Fruit fly (Drosophila melanogaster) whole organism, embryonic: ENCODE results near the gene ScpX.

ENCODE experiments used
- Asciz ChIP-seq: fragments of 200-800 bp; sonication (Bioruptor generic); optimal IDR thresholded peaks from 2 replicates; lab custom pipeline; 2017; ENCODE audit warnings: missing biosample characterization, mild to moderate bottlenecking, missing genetic modification characterization, missing genetic modification reagents
- Atf3 ChIP-seq: fragments of 200-800 bp; sonication (Bioruptor generic); optimal IDR thresholded peaks from 3 replicates; lab custom pipeline; 2016; ENCODE audit warnings: missing biosample characterization, missing genetic modification characterization
- B-H2 ChIP-seq: fragments of 200-800 bp; sonication (Bioruptor generic); optimal IDR thresholded peaks from 2 replicates; lab custom pipeline; 2018; ENCODE audit warnings: missing biosample characterization, mild to moderate bottlenecking, missing genetic modification characterization
- BEAF-32 ChIP-seq: fragments of 200-800 bp; sonication (Bioruptor generic); optimal IDR thresholded peaks from 3 replicates; lab custom pipeline; 2017; ENCODE audit warnings: missing biosample characterization, missing genetic modification characterization, mild to moderate bottlenecking, moderate library complexity, missing genetic modification reagents
- CG10267 ChIP-seq: fragments of 200-800 bp; sonication (Bioruptor generic); optimal IDR thresholded peaks from 2 replicates; lab custom pipeline; 2018; ENCODE audit warnings: missing biosample characterization, mild to moderate bottlenecking, missing genetic modification characterization, moderate library complexity
- CG10462 ChIP-seq: fragments of 200-800 bp; sonication (Bioruptor generic); optimal IDR thresholded peaks from 2 replicates; lab custom pipeline; 2016; ENCODE audit warnings: missing biosample characterization, missing genetic modification characterization
- CG11085 ChIP-seq: fragments of 200-800 bp; sonication (Bioruptor generic); IDR thresholded peaks from 2 replicates; pipeline ENCODE4 v1.3.6; 2022; ENCODE audit warnings: missing biosample characterization, missing genetic modification characterization
- CG11456 ChIP-seq: fragments of 200-800 bp; sonication (Bioruptor generic); IDR thresholded peaks from 3 replicates; pipeline ENCODE4 v1.3.6; 2022; ENCODE audit warnings: missing biosample characterization, missing genetic modification characterization
- CG12071 ChIP-seq: fragments of 200-800 bp; sonication (Bioruptor generic); optimal IDR thresholded peaks from 3 replicates; lab custom pipeline; 2018; ENCODE audit warnings: missing biosample characterization, mild to moderate bottlenecking, missing genetic modification characterization
- CG12769 ChIP-seq: fragments of 200-800 bp; sonication (Bioruptor generic); optimal IDR thresholded peaks from 2 replicates; lab custom pipeline; 2019; ENCODE audit warnings: missing biosample characterization, mild to moderate bottlenecking, missing genetic modification characterization, moderate library complexity
- CG12942 ChIP-seq: fragments of 200-800 bp; sonication (Bioruptor generic); optimal IDR thresholded peaks from 3 replicates; lab custom pipeline; 2016; ENCODE audit warnings: missing biosample characterization, missing genetic modification characterization
- CG13296 ChIP-seq: fragments of 200-800 bp; sonication (Bioruptor generic); optimal IDR thresholded peaks from 3 replicates; lab custom pipeline; 2018; ENCODE audit warnings: missing biosample characterization, mild to moderate bottlenecking, missing genetic modification characterization
- CG14014 ChIP-seq: fragments of 200-800 bp; sonication (Bioruptor generic); IDR thresholded peaks from 2 replicates; pipeline ENCODE4 v1.3.6; 2022; ENCODE audit warnings: missing biosample characterization, missing genetic modification characterization
- CG17186 ChIP-seq: fragments of 200-800 bp; sonication (Bioruptor generic); optimal IDR thresholded peaks from 3 replicates; lab custom pipeline; 2017; ENCODE audit warnings: missing biosample characterization, missing genetic modification reagents, missing genetic modification characterization
- CG17361 ChIP-seq: fragments of 200-800 bp; sonication (Bioruptor generic); IDR thresholded peaks from 3 replicates; pipeline ENCODE4 v1.3.6; 2022; ENCODE audit warnings: missing biosample characterization, missing genetic modification characterization
- CG17912 ChIP-seq: fragments of 200-800 bp; sonication (Bioruptor generic); optimal IDR thresholded peaks from 2 replicates; lab custom pipeline; 2018; ENCODE audit warnings: missing biosample characterization, mild to moderate bottlenecking, missing genetic modification characterization
- CG2116 ChIP-seq: fragments of 200-800 bp; sonication (Bioruptor generic); optimal IDR thresholded peaks from 3 replicates; lab custom pipeline; 2018; ENCODE audit warnings: missing biosample characterization, mild to moderate bottlenecking, missing genetic modification characterization
- CG30403 ChIP-seq: fragments of 200-800 bp; sonication (Bioruptor generic); optimal IDR thresholded peaks from 3 replicates; lab custom pipeline; 2016; ENCODE audit warnings: missing biosample characterization, missing genetic modification characterization
- CG34422 ChIP-seq: fragments of 200-800 bp; sonication (Bioruptor generic); IDR thresholded peaks from 3 replicates; pipeline ENCODE4 v1.3.6; 2022; ENCODE audit warnings: missing biosample characterization, missing genetic modification characterization
- CG4328 ChIP-seq: fragments of 200-800 bp; sonication (Bioruptor generic); optimal IDR thresholded peaks from 3 replicates; lab custom pipeline; 2017; ENCODE audit warnings: missing biosample characterization, missing genetic modification reagents, missing genetic modification characterization
- CG4424 ChIP-seq: fragments of 200-800 bp; sonication (Bioruptor generic); optimal IDR thresholded peaks from 3 replicates; lab custom pipeline; 2016; ENCODE audit warnings: missing biosample characterization, missing genetic modification characterization
- CG8359 ChIP-seq: fragments of 200-800 bp; sonication (Bioruptor generic); optimal IDR thresholded peaks from 2 replicates; lab custom pipeline; 2017; ENCODE audit warnings: missing biosample characterization, mild to moderate bottlenecking, missing genetic modification characterization, borderline replicate concordance
- Deaf1 ChIP-seq: fragments of 200-800 bp; optimal IDR thresholded peaks from 3 replicates; lab custom pipeline; 2019; ENCODE audit warnings: missing biosample characterization, mild to moderate bottlenecking, missing genetic modification characterization, moderate library complexity
- Fer3 ChIP-seq: fragments of 200-800 bp; sonication (Bioruptor generic); optimal IDR thresholded peaks from 2 replicates; lab custom pipeline; 2018; ENCODE audit warnings: missing biosample characterization, mild to moderate bottlenecking, missing genetic modification characterization, moderate library complexity
- HLHmδ ChIP-seq: fragments of 200-800 bp; sonication (Bioruptor generic); optimal IDR thresholded peaks from 2 replicates; lab custom pipeline; 2018; ENCODE audit warnings: missing biosample characterization, mild to moderate bottlenecking, missing genetic modification characterization, moderate library complexity
- Jarid2 ChIP-seq: fragments of 200-800 bp; sonication (Bioruptor generic); optimal IDR thresholded peaks from 3 replicates; lab custom pipeline; 2017; ENCODE audit warnings: mild to moderate bottlenecking, missing biosample characterization, missing genetic modification reagents, missing genetic modification characterization
- Lpt ChIP-seq: fragments of >200 bp; optimal IDR thresholded peaks from 2 replicates; lab custom pipeline; 2018; ENCODE audit warnings: missing biosample characterization, missing genetic modification characterization
- Nf-YB ChIP-seq: fragments of 200-800 bp; sonication (Bioruptor generic); optimal IDR thresholded peaks from 3 replicates; lab custom pipeline; 2019; ENCODE audit warnings: missing biosample characterization, mild to moderate bottlenecking, missing genetic modification characterization, moderate library complexity
- Poxn ChIP-seq: fragments of 200-800 bp; sonication (Bioruptor generic); IDR thresholded peaks from 2 replicates; pipeline ENCODE4 v1.3.6; 2022; ENCODE audit warnings: missing biosample characterization, missing genetic modification characterization
- Rfx ChIP-seq: fragments of 200-800 bp; sonication (Bioruptor generic); IDR thresholded peaks from 2 replicates; pipeline ENCODE4 v1.3.6; 2022; ENCODE audit warnings: missing biosample characterization, missing genetic modification characterization
- Sox100B ChIP-seq: fragments of 200-800 bp; sonication (Bioruptor generic); optimal IDR thresholded peaks from 3 replicates; lab custom pipeline; 2018; ENCODE audit warnings: missing biosample characterization, mild to moderate bottlenecking, missing genetic modification characterization
- Sox102F ChIP-seq: fragments of 200-800 bp; sonication (Bioruptor generic); optimal IDR thresholded peaks from 2 replicates; lab custom pipeline; 2018; ENCODE audit warnings: missing biosample characterization, mild to moderate bottlenecking, missing genetic modification characterization, moderate library complexity
- Stat92E ChIP-seq, 3 experiments: fragments of >200 bp in 2 of 3; fragments of 200-800 bp in 1 of 3; sonication (Bioruptor generic) in 1 of 3; optimal IDR thresholded peaks; 2 replicates each; lab custom pipeline; 2017 to 2019; ENCODE audit warnings: missing biosample characterization in 3 of 3, missing genetic modification characterization in 3 of 3, mild to moderate bottlenecking in 1 of 3, moderate library complexity in 1 of 3
- Tbp ChIP-seq: fragments of >200 bp; optimal IDR thresholded peaks from 2 replicates; lab custom pipeline; 2018; ENCODE audit warnings: missing biosample characterization, missing genetic modification characterization
- Xbp1 ChIP-seq: fragments of 200-800 bp; sonication (Bioruptor generic); optimal IDR thresholded peaks from 3 replicates; lab custom pipeline; 2016; ENCODE audit warnings: missing biosample characterization, mild to moderate bottlenecking, missing genetic modification characterization
- cg ChIP-seq: fragments of 200-800 bp; sonication (Bioruptor generic); optimal IDR thresholded peaks from 3 replicates; lab custom pipeline; 2019; ENCODE audit warnings: missing biosample characterization, mild to moderate bottlenecking, missing genetic modification characterization, moderate library complexity
- chn ChIP-seq: fragments of 200-800 bp; sonication (Bioruptor generic); optimal IDR thresholded peaks from 2 replicates; lab custom pipeline; 2016; ENCODE audit warnings: missing biosample characterization, missing genetic modification characterization
- crc ChIP-seq: fragments of 200-800 bp; sonication (Bioruptor generic); optimal IDR thresholded peaks from 2 replicates; lab custom pipeline; 2016; ENCODE audit warnings: missing biosample characterization, missing genetic modification characterization
- croc ChIP-seq: fragments of 200-800 bp; sonication (Bioruptor generic); conservative IDR thresholded peaks from 3 replicates; pipeline ENCODE4 v1.3.6; 2022; ENCODE audit warnings: missing biosample characterization, missing genetic modification characterization
- danr ChIP-seq: fragments of 200-800 bp; sonication (Bioruptor generic); IDR thresholded peaks from 2 replicates; pipeline ENCODE4 v1.3.6; 2022; ENCODE audit warnings: missing biosample characterization, missing genetic modification characterization
- fru ChIP-seq: fragments of >200 bp; optimal IDR thresholded peaks from 2 replicates; lab custom pipeline; 2017
- hbn ChIP-seq: fragments of 200-800 bp; sonication (Bioruptor generic); IDR thresholded peaks from 2 replicates; pipeline ENCODE4 v1.3.6; 2022; ENCODE audit warnings: missing biosample characterization, missing genetic modification characterization; ENCODE audit not compliant: partially characterized antibody
- insv ChIP-seq, 2 experiments: fragments of 200-800 bp; sonication (Bioruptor generic); optimal IDR thresholded peaks; 3 replicates each; lab custom pipeline; 2016 to 2018; ENCODE audit warnings: missing biosample characterization in 2 of 2, missing genetic modification characterization in 2 of 2
- lmd ChIP-seq: fragments of 200-800 bp; sonication (Bioruptor generic); IDR thresholded peaks from 2 replicates; pipeline ENCODE4 v1.3.6; 2022; ENCODE audit warnings: missing biosample characterization, missing genetic modification characterization
- schlank ChIP-seq: fragments of 200-800 bp; sonication (Bioruptor generic); optimal IDR thresholded peaks from 2 replicates; lab custom pipeline; 2018; ENCODE audit warnings: missing biosample characterization, mild to moderate bottlenecking, missing genetic modification characterization
- sens-2 ChIP-seq: fragments of 200-800 bp; sonication (Bioruptor generic); IDR thresholded peaks from 2 replicates; pipeline ENCODE4 v1.3.6; 2022; ENCODE audit warnings: missing biosample characterization, missing genetic modification characterization
- ssp ChIP-seq: fragments of 200-800 bp; sonication (Bioruptor generic); IDR thresholded peaks from 2 replicates; pipeline ENCODE4 v1.3.6; 2022; ENCODE audit warnings: missing biosample characterization, missing genetic modification characterization
- tin ChIP-seq: fragments of 200-800 bp; sonication (Bioruptor generic); optimal IDR thresholded peaks from 3 replicates; lab custom pipeline; 2016; ENCODE audit warnings: missing biosample characterization, missing genetic modification characterization
- ttk ChIP-seq: fragments of 200-800 bp; sonication (Bioruptor generic); IDR thresholded peaks from 2 replicates; pipeline ENCODE4 v2.1.2; 2022; ENCODE audit warnings: missing biosample characterization, missing genetic modification characterization
- vvl ChIP-seq: fragments of 200-800 bp; sonication (Bioruptor generic); IDR thresholded peaks from 2 replicates; pipeline ENCODE4 v1.3.6; 2022; ENCODE audit warnings: missing biosample characterization, missing genetic modification characterization
- wor ChIP-seq: fragments of 200-800 bp; sonication (Bioruptor generic); IDR thresholded peaks from 2 replicates; pipeline ENCODE4 v1.3.6; 2022; ENCODE audit warnings: missing biosample characterization, missing genetic modification characterization

Gene ScpX

dm6 chr2L:18857635-18858059, 26.6 kb downstream of the ScpX start (continued):
- no peak for TF ChIP-seq Lpt (GFP tag; lab: Kevin White, UChicago)
- peak; percentile 89 for TF ChIP-seq CG4424
- TF ChIP-seq CG17361 (GFP tag; lab: Robert Waterston, UW): peak; percentile 90
- TF ChIP-seq CG12071 (GFP tag; lab: Kevin White, UChicago): peak; percentile 88
- peak; percentile 91 for TF ChIP-seq Rfx
- TF ChIP-seq CG10267 (tag; lab: Kevin White, UChicago): peak; percentile 81
- peak; percentile 92 for TF ChIP-seq Fer3 (tag; lab: Kevin White, UChicago)
- TF ChIP-seq CG17186 (GFP tag; lab: Kevin White, UChicago): peak; percentile 40
- peak; percentile 81 for TF ChIP-seq Atf3 (GFP tag; lab: Kevin White, UChicago)
- TF ChIP-seq CG17912 (GFP tag; lab: Kevin White, UChicago): peak; percentile 84
- TF ChIP-seq CG30403 (GFP tag; lab: Kevin White, UChicago): peak; percentile 93
- TF ChIP-seq insv (GFP tag; optimal IDR thresholded peaks at IDR 0.05; lab: Kevin White, UChicago): peak in 1 of 2 experiments; percentile 49
- peak; percentile 94 for TF ChIP-seq CG12769
- TF ChIP-seq Sox102F: peak; percentile 94
- TF ChIP-seq sens-2 (GFP tag; lab: Robert Waterston, UW): peak; percentile 76
- TF ChIP-seq ssp: peak; percentile 72
- peak; percentile 94 for TF ChIP-seq chn (GFP tag; lab: Kevin White, UChicago)
- TF ChIP-seq BEAF-32: peak; percentile 50
- peak; percentile 86 for TF ChIP-seq CG4328
- TF ChIP-seq Asciz: peak; percentile 86
- peak; percentile 93 for TF ChIP-seq CG34422 (GFP tag; lab: Robert Waterston, UW)
- peak; percentile 72 for TF ChIP-seq ttk
- TF ChIP-seq Tbp (GFP tag; lab: Kevin White, UChicago): no peak
- no peak for TF ChIP-seq hbn
- no peak for TF ChIP-seq Stat92E (GFP tag; optimal IDR thresholded peaks at IDR 0.05; lab: Kevin White, UChicago)
- TF ChIP-seq CG2116: peak; percentile 64
- TF ChIP-seq HLHmδ (GFP tag; lab: Kevin White, UChicago): no peak
- TF ChIP-seq CG14014 (GFP tag; lab: Robert Waterston, UW): peak; percentile 87
- TF ChIP-seq wor (GFP tag; lab: Robert Waterston, UW): peak; percentile 83
- peak; percentile 77 for TF ChIP-seq tin (GFP tag; lab: Kevin White, UChicago)
- TF ChIP-seq Sox100B (GFP tag; lab: Kevin White, UChicago): peak; percentile 84
- no peak for TF ChIP-seq fru
- TF ChIP-seq cg (GFP tag; lab: Kevin White, UChicago): no peak
- TF ChIP-seq CG11085 (GFP tag; lab: Robert Waterston, UW): peak; percentile 83
- TF ChIP-seq Deaf1 (tag; lab: Kevin White, UChicago): peak; percentile 67
- TF ChIP-seq vvl: peak; percentile 93
- peak; percentile 69 for TF ChIP-seq Nf-YB (GFP tag; lab: Kevin White, UChicago)
- peak; percentile 94 for TF ChIP-seq Xbp1 (GFP tag; lab: Kevin White, UChicago)
- peak; percentile 68 for TF ChIP-seq CG8359 (GFP tag; lab: Kevin White, UChicago)
- peak; percentile 81 for TF ChIP-seq danr (GFP tag; lab: Robert Waterston, UW)
- TF ChIP-seq Poxn: peak; percentile 74
- TF ChIP-seq schlank (tag; lab: Kevin White, UChicago): peak; percentile 78
- TF ChIP-seq B-H2 (GFP tag; lab: Kevin White, UChicago): peak; percentile 92
- TF ChIP-seq croc (GFP tag; lab: Robert Waterston, UW): peak; percentile 80
- peak; percentile 79 for TF ChIP-seq CG12942 (GFP tag; lab: Kevin White, UChicago)
- TF ChIP-seq CG10462 (GFP tag; lab: Kevin White, UChicago): peak; percentile 85
- TF ChIP-seq lmd (GFP tag; lab: Robert Waterston, UW): peak; percentile 84
- TF ChIP-seq CG11456 (GFP tag; lab: Robert Waterston, UW): peak; percentile 92
- TF ChIP-seq CG13296 (GFP tag; lab: Kevin White, UChicago): peak; percentile 93
- TF ChIP-seq Jarid2 (GFP tag; lab: Kevin White, UChicago): peak; percentile 60
- TF ChIP-seq crc: peak; percentile 85
